Fruit fly (Drosophila melanogaster) whole organism, pupa: ENCODE results near the gene dls.

Experiments
- CG10348 ChIP-seq: fragments of 200-800 bp; sonication (Bioruptor generic); IDR thresholded peaks from 2 replicates; pipeline ENCODE4 v1.3.6; 2022; ENCODE audit warnings: missing biosample characterization, missing genetic modification characterization
- CG12605 ChIP-seq: fragments of 200-800 bp; sonication (Bioruptor generic); IDR thresholded peaks from 2 replicates; pipeline ENCODE4 v1.3.6; 2022; ENCODE audit warnings: missing biosample characterization, missing genetic modification characterization
- CG13204 ChIP-seq: fragments of 200-800 bp; sonication (Bioruptor generic); optimal IDR thresholded peaks from 2 replicates; lab custom pipeline; 2018; ENCODE audit warnings: missing biosample characterization, mild to moderate bottlenecking, missing genetic modification characterization, moderate library complexity
- CG14655 ChIP-seq: fragments of 200-800 bp; sonication (Bioruptor generic); optimal IDR thresholded peaks from 3 replicates; lab custom pipeline; 2017; ENCODE audit warnings: mild to moderate bottlenecking, missing biosample characterization, missing genetic modification reagents, missing genetic modification characterization
- CG15710 ChIP-seq: fragments of 200-800 bp; sonication (Bioruptor generic); optimal IDR thresholded peaks from 2 replicates; lab custom pipeline; 2018; ENCODE audit warnings: missing biosample characterization, mild to moderate bottlenecking, missing genetic modification characterization, moderate library complexity
- CG17806 ChIP-seq: fragments of 200-800 bp; sonication (Bioruptor generic); optimal IDR thresholded peaks from 2 replicates; lab custom pipeline; 2018; ENCODE audit warnings: missing biosample characterization, mild to moderate bottlenecking, missing genetic modification characterization, moderate library complexity
- CG32121 ChIP-seq: fragments of 200-800 bp; sonication (Bioruptor generic); IDR thresholded peaks from 2 replicates; pipeline ENCODE4 v1.3.6; 2022; ENCODE audit warnings: missing biosample characterization, missing genetic modification characterization
- CG34367 ChIP-seq: fragments of 200-800 bp; sonication (Bioruptor generic); optimal IDR thresholded peaks from 2 replicates; lab custom pipeline; 2018; ENCODE audit warnings: missing biosample characterization, mild to moderate bottlenecking, missing genetic modification characterization
- CG4496 ChIP-seq: fragments of 200-800 bp; sonication (Bioruptor generic); IDR thresholded peaks from 3 replicates; pipeline ENCODE4 v1.3.6; 2022; ENCODE audit warnings: missing biosample characterization, missing genetic modification characterization
- CG8159 ChIP-seq: fragments of 200-800 bp; sonication (Bioruptor generic); optimal IDR thresholded peaks from 3 replicates; lab custom pipeline; 2018; ENCODE audit warnings: missing biosample characterization, mild to moderate bottlenecking, missing genetic modification characterization, moderate library complexity
- CG8301 ChIP-seq: fragments of 200-800 bp; sonication (Bioruptor generic); optimal IDR thresholded peaks from 2 replicates; lab custom pipeline; 2018; ENCODE audit warnings: missing biosample characterization, mild to moderate bottlenecking, missing genetic modification characterization
- CG9948 ChIP-seq: fragments of 200-800 bp; sonication (Bioruptor generic); optimal IDR thresholded peaks from 2 replicates; lab custom pipeline; 2018; ENCODE audit warnings: missing biosample characterization, mild to moderate bottlenecking, missing genetic modification characterization, moderate library complexity
- D1 ChIP-seq: fragments of 200-800 bp; sonication (Bioruptor generic); optimal IDR thresholded peaks from 2 replicates; lab custom pipeline; 2018; ENCODE audit warnings: missing biosample characterization, mild to moderate bottlenecking, missing genetic modification characterization, moderate library complexity
- EcR ChIP-seq: fragments of 200-800 bp; sonication (Bioruptor generic); optimal IDR thresholded peaks from 3 replicates; lab custom pipeline; 2019; ENCODE audit warnings: missing biosample characterization, missing genetic modification characterization, mild to moderate bottlenecking, moderate library complexity, missing genetic modification reagents
- Ets98B ChIP-seq: fragments of 200-800 bp; sonication (Bioruptor generic); IDR thresholded peaks from 2 replicates; pipeline ENCODE4 v1.3.6; 2022; ENCODE audit warnings: missing biosample characterization, missing genetic modification characterization
- Pif1A ChIP-seq: fragments of 200-800 bp; sonication (Bioruptor generic); optimal IDR thresholded peaks from 3 replicates; lab custom pipeline; 2016; ENCODE audit warnings: missing biosample characterization, missing genetic modification characterization
- Pif1B ChIP-seq: fragments of 200-800 bp; sonication (Bioruptor generic); optimal IDR thresholded peaks from 3 replicates; lab custom pipeline; 2016; ENCODE audit warnings: missing biosample characterization, missing genetic modification characterization
- Snoo ChIP-seq: fragments of 200-800 bp; sonication (Bioruptor generic); optimal IDR thresholded peaks from 3 replicates; lab custom pipeline; 2017; ENCODE audit warnings: missing biosample characterization, mild to moderate bottlenecking, missing genetic modification characterization, inconsistent platforms
- fd96Ca ChIP-seq: fragments of 200-800 bp; sonication (Bioruptor generic); IDR thresholded peaks from 3 replicates; pipeline ENCODE4 v1.3.6; 2022; ENCODE audit warnings: missing biosample characterization, missing genetic modification characterization
- gl ChIP-seq: fragments of 200-800 bp; sonication (Bioruptor generic); optimal IDR thresholded peaks from 2 replicates; lab custom pipeline; 2018; ENCODE audit warnings: missing biosample characterization, mild to moderate bottlenecking, missing genetic modification characterization
- rn ChIP-seq: fragments of 200-800 bp; sonication (Bioruptor generic); IDR thresholded peaks from 2 replicates; pipeline ENCODE4 v1.3.6; 2022; ENCODE audit warnings: missing biosample characterization, missing genetic modification characterization

Gene dls

dm6 chr3L:16175628-16176263 is 25.4 kb upstream of the dls start:
- TF ChIP-seq Snoo (tag; lab: Kevin White, UChicago) (peak; percentile 62), EcR (GFP tag; lab: Kevin White, UChicago) (no peak), Pif1B (GFP tag; lab: Kevin White, UChicago) (peak; percentile 77), CG15710 (tag; lab: Kevin White, UChicago) (peak; percentile 84), CG8159 (peak; percentile 92), Ets98B (GFP tag; lab: Robert Waterston, UW) (no peak), rn (GFP tag; lab: Robert Waterston, UW) (no peak), CG14655 (peak; percentile 62), fd96Ca (GFP tag; lab: Robert Waterston, UW) (no peak), CG12605 (peak; percentile 46), CG34367 (peak; percentile 79), CG9948 (tag; lab: Kevin White, UChicago) (peak; percentile 84), CG8301 (peak; percentile 49), D1 (tag; lab: Kevin White, UChicago) (peak; percentile 45), CG13204 (GFP tag; lab: Kevin White, UChicago) (peak; percentile 56), Pif1A (GFP tag; lab: Kevin White, UChicago) (peak; percentile 86), CG10348 (GFP tag; lab: Robert Waterston, UW) (no peak), CG32121 (GFP tag; lab: Robert Waterston, UW) (0 out of 2 replicates have a peak, but pooled peaks have one; percentile 41), gl (peak; percentile 55), CG4496 (0 out of 3 replicates have a peak, but pooled peaks have one; percentile 48), CG17806 (peak; percentile 90)
- TF ChIP-seq, all 21 proteins: peak for 16

dm6 chr3L:16176492-16176891 is 24.6 kb upstream of the dls start:
- peak; percentile 75 for TF ChIP-seq CG17806
- no peak for TF ChIP-seq CG13204 (GFP tag; lab: Kevin White, UChicago)
- TF ChIP-seq D1 (tag; lab: Kevin White, UChicago), result peak; percentile 70
- no peak for TF ChIP-seq CG4496
- no peak for TF ChIP-seq CG8301
- TF ChIP-seq CG14655, result peak; percentile 46
- no peak for TF ChIP-seq EcR (GFP tag; lab: Kevin White, UChicago)
- peak; percentile 44 for TF ChIP-seq Pif1A (GFP tag; lab: Kevin White, UChicago)
- no peak for TF ChIP-seq Snoo (tag; lab: Kevin White, UChicago)
- no peak for TF ChIP-seq fd96Ca (GFP tag; lab: Robert Waterston, UW)
- TF ChIP-seq CG34367, result peak; percentile 74
- peak; percentile 82 for TF ChIP-seq CG15710 (tag; lab: Kevin White, UChicago)
- no peak for TF ChIP-seq CG12605
- no peak for TF ChIP-seq CG32121 (GFP tag; lab: Robert Waterston, UW)
- TF ChIP-seq CG10348 (GFP tag; lab: Robert Waterston, UW), result no peak
- no peak for TF ChIP-seq Ets98B (GFP tag; lab: Robert Waterston, UW)
- peak; percentile 89 for TF ChIP-seq CG8159
- TF ChIP-seq gl, result no peak
- TF ChIP-seq CG9948 (tag; lab: Kevin White, UChicago), result peak; percentile 82
- no peak for TF ChIP-seq rn (GFP tag; lab: Robert Waterston, UW)
- peak; percentile 25 for TF ChIP-seq Pif1B (GFP tag; lab: Kevin White, UChicago)

dm6 chr3L:16177309-16177708 is 23.8 kb upstream of the dls start:
- TF ChIP-seq EcR (GFP tag; lab: Kevin White, UChicago) (no peak), CG15710 (tag; lab: Kevin White, UChicago) (peak; percentile 52), CG34367 (peak; percentile 4), CG10348 (GFP tag; lab: Robert Waterston, UW) (no peak), Ets98B (GFP tag; lab: Robert Waterston, UW) (no peak), CG32121 (GFP tag; lab: Robert Waterston, UW) (no peak), CG8301 (no peak), CG9948 (tag; lab: Kevin White, UChicago) (peak; percentile 16), CG14655 (peak; percentile 5), Snoo (tag; lab: Kevin White, UChicago) (peak; percentile 44), gl (no peak), CG4496 (peak; percentile 46; the same call in 1 of the 3 replicates), CG12605 (no peak), CG17806 (peak; percentile 35), CG13204 (GFP tag; lab: Kevin White, UChicago) (peak; percentile 61), Pif1B (GFP tag; lab: Kevin White, UChicago) (peak; percentile 8), CG8159 (peak; percentile 50)

DNA sequence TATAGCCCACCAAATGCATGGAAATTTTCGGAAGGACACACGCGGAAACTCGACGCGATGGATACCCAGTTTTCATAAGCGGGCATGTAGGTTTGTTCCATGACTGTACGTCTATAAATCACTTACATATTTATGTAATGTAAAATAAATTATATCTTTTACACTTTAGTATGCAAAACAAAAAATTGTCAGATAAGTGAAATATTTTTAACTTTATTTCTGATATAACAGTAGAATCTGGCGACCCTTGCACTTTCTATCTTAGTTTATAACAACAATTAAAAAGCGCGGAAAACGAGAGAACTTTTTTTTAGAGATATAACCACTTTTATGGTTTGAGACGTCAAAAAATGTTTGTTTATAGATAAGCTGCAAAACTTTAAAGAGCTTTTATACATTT is 23.4 kb upstream of the dls start:
- TF ChIP-seq CG8301, result no peak
- TF ChIP-seq CG4496, result peak; percentile 3; the same call in 1 of the 3 replicates
- TF ChIP-seq CG9948 (tag; lab: Kevin White, UChicago), result no peak

DNA sequence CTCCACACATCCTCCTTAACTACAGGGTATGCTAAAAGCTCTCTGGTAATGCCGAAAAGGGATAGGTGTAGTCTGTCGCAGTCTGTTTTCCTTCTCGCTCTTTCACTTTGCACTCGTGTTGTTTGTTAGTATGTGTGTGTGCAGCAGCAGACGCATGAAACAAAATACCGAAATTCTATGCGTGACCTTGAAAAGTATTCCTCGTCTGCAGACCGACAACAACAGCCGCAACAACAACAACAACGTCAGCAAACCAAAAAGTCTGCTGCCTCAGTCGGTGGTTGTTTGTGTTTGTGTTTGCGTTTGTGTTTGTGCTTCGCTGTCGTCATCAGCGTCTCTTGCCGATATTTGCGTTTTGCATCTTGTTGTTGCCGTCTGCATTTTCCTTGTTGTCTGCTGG is 22.7 kb upstream of the dls start:
- TF ChIP-seq Pif1B (GFP tag; lab: Kevin White, UChicago) (no peak), CG14655 (no peak), Ets98B (GFP tag; lab: Robert Waterston, UW) (no peak), CG32121 (GFP tag; lab: Robert Waterston, UW) (no peak), CG8159 (no peak), CG13204 (GFP tag; lab: Kevin White, UChicago) (peak; percentile 84), CG12605 (no peak), CG17806 (no peak), D1 (tag; lab: Kevin White, UChicago) (no peak), CG10348 (GFP tag; lab: Robert Waterston, UW) (no peak), Snoo (tag; lab: Kevin White, UChicago) (peak; percentile 79), CG9948 (tag; lab: Kevin White, UChicago) (no peak), fd96Ca (GFP tag; lab: Robert Waterston, UW) (no peak), Pif1A (GFP tag; lab: Kevin White, UChicago) (peak; percentile 11), EcR (GFP tag; lab: Kevin White, UChicago) (peak; percentile 74), CG4496 (no peak), rn (GFP tag; lab: Robert Waterston, UW) (no peak), CG8301 (no peak)
